Fruit fly (Drosophila melanogaster) S2 (cell line): ENCODE measurements around the gene ND-B14.5AL.

Source experiments
- CG8478 ChIP-seq: fragments of >200 bp; optimal IDR thresholded peaks from 2 replicates; lab custom pipeline; 2018
- CTCF ChIP-seq, 2 experiments: fragments of >200 bp; optimal IDR thresholded peaks; 2 replicates each; lab custom pipeline; 2018

- TF ChIP-seq CTCF (optimal IDR thresholded peaks at IDR 0.05; lab: Kevin White, UChicago) (no peak), CG8478 (lab: Kevin White, UChicago) (no peak)
Observed at dm6 chr3L:22605637-22606419, at the start of gene ND-B14.5AL.
